Fruit fly (Drosophila melanogaster) whole organism, embryonic: ENCODE data around the gene asp.

Source experiments
- Abd-B ChIP-seq: fragments of 200-800 bp; sonication (Bioruptor generic); optimal IDR thresholded peaks from 2 replicates; lab custom pipeline; 2018; ENCODE audit warnings: missing biosample characterization, mild to moderate bottlenecking, missing genetic modification characterization, moderate library complexity
- B-H2 ChIP-seq: fragments of 200-800 bp; sonication (Bioruptor generic); optimal IDR thresholded peaks from 2 replicates; lab custom pipeline; 2018; ENCODE audit warnings: missing biosample characterization, mild to moderate bottlenecking, missing genetic modification characterization
- Bdp1 ChIP-seq: fragments of 200-800 bp; sonication (Bioruptor generic); optimal IDR thresholded peaks from 3 replicates; lab custom pipeline; 2016; ENCODE audit warnings: missing biosample characterization, missing genetic modification characterization
- CG10209 ChIP-seq: fragments of 200-800 bp; sonication (Bioruptor generic); optimal IDR thresholded peaks from 3 replicates; lab custom pipeline; 2017; ENCODE audit warnings: missing biosample characterization, mild to moderate bottlenecking, missing genetic modification characterization, missing genetic modification reagents
- CG11456 ChIP-seq: fragments of 200-800 bp; sonication (Bioruptor generic); IDR thresholded peaks from 3 replicates; pipeline ENCODE4 v1.3.6; 2022; ENCODE audit warnings: missing biosample characterization, missing genetic modification characterization
- CG14710 ChIP-seq: fragments of 200-800 bp; sonication (Bioruptor generic); optimal IDR thresholded peaks from 3 replicates; lab custom pipeline; 2019; ENCODE audit warnings: missing biosample characterization, mild to moderate bottlenecking, missing genetic modification characterization, moderate library complexity
- CG14965 ChIP-seq: fragments of 200-800 bp; sonication (Bioruptor generic); optimal IDR thresholded peaks from 2 replicates; lab custom pipeline; 2016; ENCODE audit warnings: missing biosample characterization, missing genetic modification characterization, borderline replicate concordance
- CG15073 ChIP-seq: fragments of 200-800 bp; sonication (Bioruptor generic); optimal IDR thresholded peaks from 2 replicates; lab custom pipeline; 2016; ENCODE audit warnings: missing biosample characterization, missing genetic modification characterization
- CG15601 ChIP-seq: fragments of 200-800 bp; sonication (Bioruptor generic); optimal IDR thresholded peaks from 3 replicates; lab custom pipeline; 2019; ENCODE audit warnings: missing biosample characterization, mild to moderate bottlenecking, missing genetic modification characterization, moderate library complexity
- CG16815 ChIP-seq: fragments of 200-800 bp; sonication (Bioruptor generic); optimal IDR thresholded peaks from 3 replicates; lab custom pipeline; 2017; ENCODE audit warnings: missing biosample characterization, mild to moderate bottlenecking, missing genetic modification characterization
- CG17186 ChIP-seq: fragments of 200-800 bp; sonication (Bioruptor generic); optimal IDR thresholded peaks from 3 replicates; lab custom pipeline; 2017; ENCODE audit warnings: missing biosample characterization, missing genetic modification reagents, missing genetic modification characterization
- CG18476 ChIP-seq: fragments of 200-800 bp; sonication (Bioruptor generic); optimal IDR thresholded peaks from 2 replicates; lab custom pipeline; 2016; ENCODE audit warnings: missing biosample characterization, mild to moderate bottlenecking, missing genetic modification characterization
- CG18764 ChIP-seq: fragments of 200-800 bp; sonication (Bioruptor generic); optimal IDR thresholded peaks from 3 replicates; lab custom pipeline; 2016; ENCODE audit warnings: missing biosample characterization, missing genetic modification characterization
- CG31441 ChIP-seq: fragments of 200-800 bp; sonication (Bioruptor generic); IDR thresholded peaks from 2 replicates; pipeline ENCODE4 v1.3.6; 2022; ENCODE audit warnings: missing biosample characterization, missing genetic modification characterization
- CG33557 ChIP-seq: fragments of 200-800 bp; sonication (Bioruptor generic); optimal IDR thresholded peaks from 2 replicates; lab custom pipeline; 2019; ENCODE audit warnings: missing biosample characterization, mild to moderate bottlenecking, missing genetic modification characterization, moderate library complexity
- CG3407 ChIP-seq: fragments of 200-800 bp; sonication (Bioruptor generic); optimal IDR thresholded peaks from 2 replicates; lab custom pipeline; 2018; ENCODE audit warnings: missing biosample characterization, mild to moderate bottlenecking, missing genetic modification characterization
- CG7963 ChIP-seq: fragments of 200-800 bp; sonication (Bioruptor generic); IDR thresholded peaks from 3 replicates; pipeline ENCODE4 v1.3.6; 2022; ENCODE audit warnings: missing biosample characterization, missing genetic modification characterization; ENCODE audit not compliant: partially characterized antibody
- CG8281 ChIP-seq: fragments of 200-800 bp; sonication (Bioruptor generic); optimal IDR thresholded peaks from 2 replicates; lab custom pipeline; 2018; ENCODE audit warnings: missing biosample characterization, mild to moderate bottlenecking, missing genetic modification characterization, moderate library complexity
- CG8478 ChIP-seq: fragments of >200 bp; optimal IDR thresholded peaks from 2 replicates; lab custom pipeline; 2018
- CG8924 ChIP-seq: fragments of 200-800 bp; optimal IDR thresholded peaks from 3 replicates; lab custom pipeline; 2019; ENCODE audit warnings: missing biosample characterization, mild to moderate bottlenecking, missing genetic modification characterization, moderate library complexity
- CkIIα-i1 ChIP-seq: fragments of 200-800 bp; sonication (Bioruptor generic); IDR thresholded peaks from 2 replicates; pipeline ENCODE4 v1.3.6; 2022; ENCODE audit warnings: missing biosample characterization, missing genetic modification characterization
- Deaf1 ChIP-seq: fragments of 200-800 bp; optimal IDR thresholded peaks from 3 replicates; lab custom pipeline; 2019; ENCODE audit warnings: missing biosample characterization, mild to moderate bottlenecking, missing genetic modification characterization, moderate library complexity
- Dref ChIP-seq: fragments of 200-800 bp; sonication (Bioruptor generic); IDR thresholded peaks from 2 replicates; pipeline ENCODE4 v1.3.6; 2022; ENCODE audit warnings: missing biosample characterization, missing genetic modification characterization
- Drgx ChIP-seq: fragments of 200-800 bp; sonication (Bioruptor generic); IDR thresholded peaks from 2 replicates; pipeline ENCODE4 v1.3.6; 2022; ENCODE audit warnings: missing biosample characterization, missing genetic modification characterization
- E2f1 ChIP-seq: fragments of 200-800 bp; sonication (Bioruptor generic); IDR thresholded peaks from 2 replicates; pipeline ENCODE4 v1.3.6; 2022; ENCODE audit warnings: missing biosample characterization, missing genetic modification characterization
- E2f2 ChIP-seq: fragments of 200-800 bp; sonication (Bioruptor generic); IDR thresholded peaks from 2 replicates; pipeline ENCODE4 v1.3.6; 2022; ENCODE audit warnings: missing biosample characterization, missing genetic modification characterization
- Fer1 ChIP-seq: fragments of 200-800 bp; sonication (Bioruptor generic); optimal IDR thresholded peaks from 2 replicates; lab custom pipeline; 2017; ENCODE audit warnings: missing biosample characterization, mild to moderate bottlenecking, missing genetic modification characterization
- Gug ChIP-seq: fragments of 200-800 bp; sonication (Bioruptor generic); IDR thresholded peaks from 4 replicates; pipeline ENCODE4 v1.3.6; 2022; ENCODE audit warnings: missing biosample characterization, missing genetic modification characterization
- HHEX ChIP-seq: fragments of 200-800 bp; sonication (Bioruptor generic); optimal IDR thresholded peaks from 3 replicates; lab custom pipeline; 2017; ENCODE audit warnings: missing biosample characterization, mild to moderate bottlenecking, missing genetic modification characterization, missing genetic modification reagents
- Hr39 ChIP-seq: fragments of >200 bp; optimal IDR thresholded peaks from 2 replicates; lab custom pipeline; 2017
- MBD-R2 ChIP-seq: fragments of 200-800 bp; sonication (Bioruptor generic); IDR thresholded peaks from 2 replicates; pipeline ENCODE4 v1.3.6; 2022; ENCODE audit warnings: missing biosample characterization, missing genetic modification characterization
- Optix ChIP-seq: fragments of 200-800 bp; sonication (Bioruptor generic); IDR thresholded peaks from 3 replicates; pipeline ENCODE4 v1.3.6; 2022; ENCODE audit warnings: missing biosample characterization, missing genetic modification characterization
- Pdp1 ChIP-seq, 2 experiments: fragments of 200-800 bp; sonication (Bioruptor generic); optimal IDR thresholded peaks; 3 replicates each; lab custom pipeline; 2016; ENCODE audit warnings: missing biosample characterization in 2 of 2, missing genetic modification characterization in 2 of 2, mild to moderate bottlenecking in 1 of 2, moderate library complexity in 1 of 2
- Ptx1 ChIP-seq: fragments of 200-800 bp; sonication (Bioruptor generic); IDR thresholded peaks from 2 replicates; pipeline ENCODE4 v1.3.6; 2022; ENCODE audit warnings: missing biosample characterization, missing genetic modification characterization
- Side ChIP-seq: fragments of 200-800 bp; sonication (Bioruptor generic); optimal IDR thresholded peaks from 2 replicates; lab custom pipeline; 2016; ENCODE audit warnings: missing biosample characterization, missing genetic modification characterization
- TFAM ChIP-seq: fragments of 200-800 bp; sonication (Bioruptor generic); optimal IDR thresholded peaks from 2 replicates; lab custom pipeline; 2017; ENCODE audit warnings: missing biosample characterization, missing genetic modification characterization, inconsistent platforms
- br ChIP-seq: fragments of >200 bp; optimal IDR thresholded peaks from 2 replicates; lab custom pipeline; 2017
- da ChIP-seq: fragments of 200-800 bp; sonication (Bioruptor generic); optimal IDR thresholded peaks from 2 replicates; lab custom pipeline; 2016; ENCODE audit warnings: missing biosample characterization, missing genetic modification characterization
- dmrt11E ChIP-seq: fragments of 200-800 bp; sonication (Bioruptor generic); optimal IDR thresholded peaks from 3 replicates; lab custom pipeline; 2018; ENCODE audit warnings: missing biosample characterization, mild to moderate bottlenecking, missing genetic modification characterization, moderate library complexity
- fd102C ChIP-seq: fragments of 200-800 bp; sonication (Bioruptor generic); optimal IDR thresholded peaks from 2 replicates; lab custom pipeline; 2018; ENCODE audit warnings: missing biosample characterization, mild to moderate bottlenecking, missing genetic modification characterization, moderate library complexity
- hb ChIP-seq: fragments of 200-800 bp; sonication (Bioruptor generic); IDR thresholded peaks from 3 replicates; pipeline ENCODE4 v1.3.6; 2022; ENCODE audit warnings: missing biosample characterization, missing genetic modification characterization; ENCODE audit not compliant: partially characterized antibody
- lmd ChIP-seq: fragments of 200-800 bp; sonication (Bioruptor generic); IDR thresholded peaks from 2 replicates; pipeline ENCODE4 v1.3.6; 2022; ENCODE audit warnings: missing biosample characterization, missing genetic modification characterization
- nerfin-2 ChIP-seq: fragments of 200-800 bp; sonication (Bioruptor generic); IDR thresholded peaks from 2 replicates; pipeline ENCODE4 v1.3.6; 2022; ENCODE audit warnings: missing biosample characterization, missing genetic modification characterization; ENCODE audit not compliant: partially characterized antibody
- pb ChIP-seq: fragments of 200-800 bp; sonication (Bioruptor generic); optimal IDR thresholded peaks from 3 replicates; lab custom pipeline; 2016; ENCODE audit warnings: missing biosample characterization, missing genetic modification characterization
- pfk ChIP-seq: fragments of 200-800 bp; sonication (Bioruptor generic); optimal IDR thresholded peaks from 2 replicates; lab custom pipeline; 2018; ENCODE audit warnings: missing biosample characterization, mild to moderate bottlenecking, missing genetic modification characterization, moderate library complexity
- pho ChIP-seq: fragments of 200-800 bp; sonication (Bioruptor generic); optimal IDR thresholded peaks from 2 replicates; lab custom pipeline; 2016; ENCODE audit warnings: missing biosample characterization, missing genetic modification characterization
- phol ChIP-seq: fragments of 200-800 bp; sonication (Bioruptor generic); optimal IDR thresholded peaks from 3 replicates; lab custom pipeline; 2018; ENCODE audit warnings: missing biosample characterization, mild to moderate bottlenecking, missing genetic modification characterization, moderate library complexity
- sisA ChIP-seq: fragments of 200-800 bp; sonication (Bioruptor generic); IDR thresholded peaks from 2 replicates; pipeline ENCODE4 v1.3.6; 2022; ENCODE audit warnings: missing biosample characterization, missing genetic modification characterization
- sr ChIP-seq: fragments of 200-800 bp; sonication (Bioruptor generic); IDR thresholded peaks from 3 replicates; pipeline ENCODE4 v1.3.6; 2022; ENCODE audit warnings: missing biosample characterization, missing genetic modification characterization
- tna ChIP-seq: fragments of 200-800 bp; sonication (Bioruptor generic); IDR thresholded peaks from 2 replicates; pipeline ENCODE4 v1.3.6; 2022; ENCODE audit warnings: missing biosample characterization, missing genetic modification characterization; ENCODE audit not compliant: partially characterized antibody
- tup ChIP-seq: fragments of 200-800 bp; sonication (Bioruptor generic); optimal IDR thresholded peaks from 2 replicates; lab custom pipeline; 2016; ENCODE audit warnings: missing biosample characterization, mild to moderate bottlenecking, missing genetic modification characterization, moderate library complexity
- vnd ChIP-seq: fragments of 200-800 bp; sonication (Bioruptor generic); IDR thresholded peaks from 3 replicates; pipeline ENCODE4 v1.3.6; 2022; ENCODE audit warnings: missing biosample characterization, missing genetic modification characterization; ENCODE audit not compliant: partially characterized antibody

The asp gene

dm6 chr3R:24753561-24754027 lies at the start of gene asp (continued):
- TF ChIP-seq TFAM (GFP tag; lab: Kevin White, UChicago) (no peak), da (GFP tag; lab: Kevin White, UChicago) (no peak), tna (GFP tag; lab: Robert Waterston, UW) (peak; percentile 77; the same call in 1 of the 2 replicates), br (lab: Kevin White, UChicago) (no peak), lmd (peak; percentile 26; the same call in 1 of the 2 replicates), Dref (GFP tag; lab: Robert Waterston, UW) (peak; percentile 93), CG31441 (GFP tag; lab: Robert Waterston, UW) (no peak), CG8924 (tag; lab: Kevin White, UChicago) (peak; percentile 24), Side (no peak), Pdp1 (GFP tag; optimal IDR thresholded peaks at IDR 0.05; lab: Kevin White, UChicago) (no peak), phol (tag; lab: Kevin White, UChicago) (peak; percentile 57), CG8281 (tag; lab: Kevin White, UChicago) (no peak), pho (GFP tag; lab: Kevin White, UChicago) (no peak), Drgx (GFP tag; lab: Robert Waterston, UW) (no peak), Fer1 (GFP tag; lab: Kevin White, UChicago) (no peak), CG14965 (no peak), vnd (GFP tag; lab: Robert Waterston, UW) (peak; percentile 85), fd102C (GFP tag; lab: Kevin White, UChicago) (no peak), CG15073 (no peak), Hr39 (lab: Kevin White, UChicago) (no peak), MBD-R2 (GFP tag; lab: Robert Waterston, UW) (peak; percentile 25; the same call in 1 of the 2 replicates), hb (GFP tag; lab: Robert Waterston, UW) (peak; percentile 84), CG15601 (tag; lab: Kevin White, UChicago) (no peak), Gug (GFP tag; lab: Robert Waterston, UW) (no peak), sisA (no peak), Deaf1 (no peak), CG18476 (GFP tag; lab: Kevin White, UChicago) (no peak), CG14710 (tag; lab: Kevin White, UChicago) (peak; percentile 73), pb (GFP tag; lab: Kevin White, UChicago) (no peak), sr (GFP tag; lab: Robert Waterston, UW) (no peak), Bdp1 (GFP tag; lab: Kevin White, UChicago) (no peak), nerfin-2 (GFP tag; lab: Robert Waterston, UW) (peak; percentile 87), HHEX (GFP tag; lab: Kevin White, UChicago) (no peak), tup (GFP tag; lab: Kevin White, UChicago) (no peak), E2f1 (GFP tag; lab: Robert Waterston, UW) (no peak), CG18764 (GFP tag; lab: Kevin White, UChicago) (no peak), CG7963 (GFP tag; lab: Robert Waterston, UW) (peak; percentile 90), dmrt11E (peak; percentile 33), CG33557 (GFP tag; lab: Kevin White, UChicago) (no peak), CG17186 (GFP tag; lab: Kevin White, UChicago) (peak; percentile 67), Ptx1 (GFP tag; lab: Robert Waterston, UW) (no peak), CG8478 (lab: Kevin White, UChicago) (no peak), CG3407 (GFP tag; lab: Kevin White, UChicago) (no peak), pfk (GFP tag; lab: Kevin White, UChicago) (no peak), E2f2 (GFP tag; lab: Robert Waterston, UW) (peak; percentile 98), Abd-B (GFP tag; lab: Kevin White, UChicago) (peak; percentile 26), CG11456 (GFP tag; lab: Robert Waterston, UW) (no peak), CG10209 (GFP tag; lab: Kevin White, UChicago) (no peak), B-H2 (GFP tag; lab: Kevin White, UChicago) (no peak), Optix (GFP tag; lab: Robert Waterston, UW) (no peak), CG16815 (GFP tag; lab: Kevin White, UChicago) (no peak), CkIIα-i1 (GFP tag; lab: Robert Waterston, UW) (no peak)
